Fruit fly (Drosophila melanogaster): ENCODE results near the gene CG5217.

DNA sequence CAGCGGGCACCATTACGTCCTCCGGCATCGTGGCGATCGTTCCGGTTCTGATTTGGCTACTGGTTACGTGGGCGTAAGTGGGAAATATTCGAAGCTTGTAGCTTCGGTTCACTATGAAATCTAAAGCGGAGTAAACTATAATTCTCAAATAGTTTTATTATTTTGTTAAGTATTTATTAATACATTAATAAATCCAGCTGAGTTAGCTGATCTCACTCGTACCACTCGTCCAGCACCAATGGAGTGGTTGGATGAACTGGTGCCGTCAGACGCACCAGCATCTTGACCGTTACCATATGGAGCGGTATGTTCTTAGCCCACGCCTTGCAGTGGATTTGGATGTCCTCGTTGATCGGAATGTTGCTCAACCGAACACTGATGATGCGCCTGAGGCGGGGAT is 19.9 kb downstream of the CG5217 start, which contains the start of gene CG11703:
- TF ChIP-seq CG13204 (GFP tag; optimal IDR thresholded peaks at IDR 0.05) (no peak), gl (tag; optimal IDR thresholded peaks at IDR 0.05) (no peak)

Measured in whole organism, pupa.